Fruit fly (Drosophila melanogaster) whole organism, embryonic: ENCODE data around the gene lin-52.

Experiments
- BEAF-32 ChIP-seq: fragments of 200-800 bp; sonication (Bioruptor generic); optimal IDR thresholded peaks from 3 replicates; lab custom pipeline; 2017; ENCODE audit warnings: missing biosample characterization, missing genetic modification characterization, mild to moderate bottlenecking, moderate library complexity, missing genetic modification reagents
- BtbVII ChIP-seq: fragments of 200-800 bp; sonication (Bioruptor generic); optimal IDR thresholded peaks from 3 replicates; lab custom pipeline; 2017; ENCODE audit warnings: missing biosample characterization, mild to moderate bottlenecking, missing genetic modification characterization
- CG11456 ChIP-seq: fragments of 200-800 bp; sonication (Bioruptor generic); IDR thresholded peaks from 3 replicates; pipeline ENCODE4 v1.3.6; 2022; ENCODE audit warnings: missing biosample characterization, missing genetic modification characterization
- CG12071 ChIP-seq: fragments of 200-800 bp; sonication (Bioruptor generic); optimal IDR thresholded peaks from 3 replicates; lab custom pipeline; 2018; ENCODE audit warnings: missing biosample characterization, mild to moderate bottlenecking, missing genetic modification characterization
- CG12942 ChIP-seq: fragments of 200-800 bp; sonication (Bioruptor generic); optimal IDR thresholded peaks from 3 replicates; lab custom pipeline; 2016; ENCODE audit warnings: missing biosample characterization, missing genetic modification characterization
- CG16779 ChIP-seq: fragments of 200-800 bp; sonication (Bioruptor generic); IDR thresholded peaks from 2 replicates; pipeline ENCODE4 v1.3.6; 2022; ENCODE audit warnings: missing biosample characterization, missing genetic modification characterization
- CG16813 ChIP-seq: fragments of 200-800 bp; sonication (Bioruptor generic); IDR thresholded peaks from 3 replicates; pipeline ENCODE4 v1.3.6; 2022; ENCODE audit warnings: missing biosample characterization, missing genetic modification characterization; ENCODE audit not compliant: partially characterized antibody
- CG2129 ChIP-seq: fragments of 200-800 bp; sonication (Bioruptor generic); IDR thresholded peaks from 2 replicates; pipeline ENCODE4 v1.3.6; 2022; ENCODE audit warnings: missing biosample characterization, missing genetic modification characterization; ENCODE audit not compliant: partially characterized antibody
- CG33557 ChIP-seq: fragments of 200-800 bp; sonication (Bioruptor generic); optimal IDR thresholded peaks from 2 replicates; lab custom pipeline; 2019; ENCODE audit warnings: missing biosample characterization, mild to moderate bottlenecking, missing genetic modification characterization, moderate library complexity
- CG4328 ChIP-seq: fragments of 200-800 bp; sonication (Bioruptor generic); optimal IDR thresholded peaks from 3 replicates; lab custom pipeline; 2017; ENCODE audit warnings: missing biosample characterization, missing genetic modification reagents, missing genetic modification characterization
- CG43689 ChIP-seq: fragments of 200-800 bp; sonication (Bioruptor generic); IDR thresholded peaks from 2 replicates; pipeline ENCODE4 v1.3.6; 2022; ENCODE audit warnings: missing biosample characterization, missing genetic modification characterization
- CG4617 ChIP-seq: fragments of 200-800 bp; sonication (Bioruptor generic); optimal IDR thresholded peaks from 3 replicates; lab custom pipeline; 2016; ENCODE audit warnings: missing biosample characterization, missing genetic modification characterization, borderline replicate concordance
- CG5245 ChIP-seq: fragments of 200-800 bp; sonication (Bioruptor generic); optimal IDR thresholded peaks from 3 replicates; lab custom pipeline; 2016; ENCODE audit warnings: missing biosample characterization, missing genetic modification characterization
- CG6254 ChIP-seq: fragments of 200-800 bp; sonication (Bioruptor generic); optimal IDR thresholded peaks from 3 replicates; lab custom pipeline; 2017; ENCODE audit warnings: mild to moderate bottlenecking, missing biosample characterization, missing genetic modification reagents, missing genetic modification characterization
- CG6854 ChIP-seq: fragments of 200-800 bp; sonication (Bioruptor generic); optimal IDR thresholded peaks from 3 replicates; lab custom pipeline; 2017; ENCODE audit warnings: missing biosample characterization, mild to moderate bottlenecking, missing genetic modification characterization
- CG7357 ChIP-seq: fragments of 200-800 bp; sonication (Bioruptor generic); IDR thresholded peaks from 3 replicates; pipeline ENCODE4 v1.3.6; 2022; ENCODE audit warnings: missing biosample characterization, missing genetic modification characterization
- CG7928 ChIP-seq: fragments of 200-800 bp; sonication (Bioruptor generic); optimal IDR thresholded peaks from 2 replicates; lab custom pipeline; 2017; ENCODE audit warnings: missing biosample characterization, mild to moderate bottlenecking, missing genetic modification characterization
- CG7963 ChIP-seq: fragments of 200-800 bp; sonication (Bioruptor generic); IDR thresholded peaks from 3 replicates; pipeline ENCODE4 v1.3.6; 2022; ENCODE audit warnings: missing biosample characterization, missing genetic modification characterization; ENCODE audit not compliant: partially characterized antibody
- Dip3 ChIP-seq: fragments of 200-800 bp; sonication (Bioruptor generic); optimal IDR thresholded peaks from 3 replicates; lab custom pipeline; 2016; ENCODE audit warnings: missing biosample characterization, missing genetic modification characterization
- Drgx ChIP-seq: fragments of 200-800 bp; sonication (Bioruptor generic); IDR thresholded peaks from 2 replicates; pipeline ENCODE4 v1.3.6; 2022; ENCODE audit warnings: missing biosample characterization, missing genetic modification characterization
- ERR ChIP-seq: fragments of 200-800 bp; sonication (Bioruptor generic); optimal IDR thresholded peaks from 2 replicates; lab custom pipeline; 2016; ENCODE audit warnings: missing biosample characterization, missing genetic modification characterization
- Ets97D ChIP-seq: fragments of 200-800 bp; sonication (Bioruptor generic); optimal IDR thresholded peaks from 3 replicates; lab custom pipeline; 2016; ENCODE audit warnings: missing biosample characterization, missing genetic modification characterization
- Fer3 ChIP-seq: fragments of 200-800 bp; sonication (Bioruptor generic); optimal IDR thresholded peaks from 2 replicates; lab custom pipeline; 2018; ENCODE audit warnings: missing biosample characterization, mild to moderate bottlenecking, missing genetic modification characterization, moderate library complexity
- GATAe ChIP-seq: fragments of 200-800 bp; sonication (Bioruptor generic); conservative IDR thresholded peaks from 2 replicates; pipeline ENCODE4 v1.3.6; 2022; ENCODE audit warnings: missing biosample characterization, missing genetic modification characterization
- HLHmδ ChIP-seq: fragments of 200-800 bp; sonication (Bioruptor generic); optimal IDR thresholded peaks from 2 replicates; lab custom pipeline; 2018; ENCODE audit warnings: missing biosample characterization, mild to moderate bottlenecking, missing genetic modification characterization, moderate library complexity
- Hr39 ChIP-seq: fragments of >200 bp; optimal IDR thresholded peaks from 2 replicates; lab custom pipeline; 2017
- Mad ChIP-seq: fragments of 200-800 bp; sonication (Bioruptor generic); optimal IDR thresholded peaks from 2 replicates; lab custom pipeline; 2016; ENCODE audit warnings: missing biosample characterization, missing genetic modification characterization
- Meics ChIP-seq: fragments of 200-800 bp; sonication (Bioruptor generic); optimal IDR thresholded peaks from 2 replicates; lab custom pipeline; 2017; ENCODE audit warnings: missing biosample characterization, mild to moderate bottlenecking, missing genetic modification characterization
- PHDP ChIP-seq: fragments of 200-800 bp; sonication (Bioruptor generic); optimal IDR thresholded peaks from 3 replicates; lab custom pipeline; 2018; ENCODE audit warnings: missing biosample characterization, mild to moderate bottlenecking, missing genetic modification characterization, moderate library complexity
- Poxn ChIP-seq: fragments of 200-800 bp; sonication (Bioruptor generic); IDR thresholded peaks from 2 replicates; pipeline ENCODE4 v1.3.6; 2022; ENCODE audit warnings: missing biosample characterization, missing genetic modification characterization
- Rfx ChIP-seq: fragments of 200-800 bp; sonication (Bioruptor generic); IDR thresholded peaks from 2 replicates; pipeline ENCODE4 v1.3.6; 2022; ENCODE audit warnings: missing biosample characterization, missing genetic modification characterization
- Side ChIP-seq: fragments of 200-800 bp; sonication (Bioruptor generic); optimal IDR thresholded peaks from 2 replicates; lab custom pipeline; 2016; ENCODE audit warnings: missing biosample characterization, missing genetic modification characterization
- ac ChIP-seq: fragments of 200-800 bp; sonication (Bioruptor generic); optimal IDR thresholded peaks from 3 replicates; lab custom pipeline; 2017; ENCODE audit warnings: missing biosample characterization, mild to moderate bottlenecking, missing genetic modification characterization
- ara ChIP-seq: fragments of 200-800 bp; sonication (Bioruptor generic); IDR thresholded peaks from 2 replicates; pipeline ENCODE4 v1.3.6; 2022; ENCODE audit warnings: missing biosample characterization, missing genetic modification characterization
- bab2 ChIP-seq: fragments of 200-800 bp; sonication (Bioruptor generic); optimal IDR thresholded peaks from 2 replicates; lab custom pipeline; 2016; ENCODE audit warnings: missing biosample characterization, missing genetic modification characterization
- corto ChIP-seq: fragments of 200-800 bp; sonication (Bioruptor generic); optimal IDR thresholded peaks from 2 replicates; lab custom pipeline; 2016; ENCODE audit warnings: missing biosample characterization, mild to moderate bottlenecking, missing genetic modification characterization, moderate library complexity
- en ChIP-seq: fragments of 200-800 bp; sonication (Bioruptor generic); optimal IDR thresholded peaks from 2 replicates; lab custom pipeline; 2016; ENCODE audit warnings: missing biosample characterization, missing genetic modification characterization
- gro ChIP-seq: fragments of 200-800 bp; sonication (Bioruptor generic); optimal IDR thresholded peaks from 2 replicates; lab custom pipeline; 2016; ENCODE audit warnings: missing biosample characterization, missing genetic modification characterization
- gsb ChIP-seq: fragments of 200-800 bp; sonication (Bioruptor generic); IDR thresholded peaks from 2 replicates; pipeline ENCODE4 v1.3.6; 2022; ENCODE audit warnings: missing biosample characterization, missing genetic modification characterization
- gsb-n ChIP-seq: fragments of 200-800 bp; sonication (Bioruptor generic); optimal IDR thresholded peaks from 3 replicates; lab custom pipeline; 2018; ENCODE audit warnings: missing biosample characterization, mild to moderate bottlenecking, missing genetic modification characterization
- lmd ChIP-seq: fragments of 200-800 bp; sonication (Bioruptor generic); IDR thresholded peaks from 2 replicates; pipeline ENCODE4 v1.3.6; 2022; ENCODE audit warnings: missing biosample characterization, missing genetic modification characterization
- nau ChIP-seq: fragments of 200-800 bp; sonication (Bioruptor generic); optimal IDR thresholded peaks from 3 replicates; lab custom pipeline; 2017; ENCODE audit warnings: missing biosample characterization, mild to moderate bottlenecking, missing genetic modification characterization, missing genetic modification reagents
- nerfin-1 ChIP-seq: fragments of 200-800 bp; sonication (Bioruptor generic); optimal IDR thresholded peaks from 3 replicates; lab custom pipeline; 2019; ENCODE audit warnings: missing biosample characterization, mild to moderate bottlenecking, missing genetic modification characterization, moderate library complexity
- pfk ChIP-seq: fragments of 200-800 bp; sonication (Bioruptor generic); optimal IDR thresholded peaks from 2 replicates; lab custom pipeline; 2018; ENCODE audit warnings: missing biosample characterization, mild to moderate bottlenecking, missing genetic modification characterization, moderate library complexity
- pho ChIP-seq: fragments of 200-800 bp; sonication (Bioruptor generic); optimal IDR thresholded peaks from 2 replicates; lab custom pipeline; 2016; ENCODE audit warnings: missing biosample characterization, missing genetic modification characterization
- prd ChIP-seq, 3 experiments: fragments of >200 bp in 2 of 3; fragments of 200-800 bp in 1 of 3; sonication (Bioruptor generic) in 1 of 3; optimal IDR thresholded peaks in 2 of 3; IDR thresholded peaks in 1 of 3; 2 replicates in 2 of 3; 3 replicates in 1 of 3; pipeline versions ENCODE4 v1.3.6 to Lab custom; 2017 to 2022; ENCODE audit warnings: missing biosample characterization in 1 of 3, missing genetic modification characterization in 1 of 3
- so ChIP-seq: fragments of 200-800 bp; sonication (Bioruptor generic); IDR thresholded peaks from 3 replicates; pipeline ENCODE4 v1.3.6; 2022; ENCODE audit warnings: missing biosample characterization, missing genetic modification characterization
- wek ChIP-seq: fragments of 200-800 bp; sonication (Bioruptor generic); optimal IDR thresholded peaks from 3 replicates; lab custom pipeline; 2018; ENCODE audit warnings: missing biosample characterization, mild to moderate bottlenecking, missing genetic modification characterization, moderate library complexity
- zen ChIP-seq: fragments of 200-800 bp; sonication (Bioruptor generic); optimal IDR thresholded peaks from 3 replicates; lab custom pipeline; 2018; ENCODE audit warnings: missing biosample characterization, mild to moderate bottlenecking, missing genetic modification characterization, moderate library complexity

lin-52 gene

dm6 chrX:5735268-5735941, 19.4 kb downstream of the lin-52 start (continued):
- peak; percentile 42 for TF ChIP-seq nerfin-1 (tag; lab: Kevin White, UChicago)
- TF ChIP-seq CG6254, result peak; percentile 15
- peak; percentile 33 for TF ChIP-seq ERR (GFP tag; lab: Kevin White, UChicago)
- TF ChIP-seq Poxn, result peak; percentile 51; the same call in 1 of the 2 replicates
- TF ChIP-seq Rfx (GFP tag; lab: Robert Waterston, UW), result peak; percentile 80
- TF ChIP-seq CG16813, result no peak
- peak; percentile 21 for TF ChIP-seq BtbVII
- TF ChIP-seq gro, result peak; percentile 10
- TF ChIP-seq CG2129 (GFP tag; lab: Robert Waterston, UW), result no peak
- TF ChIP-seq Drgx (GFP tag; lab: Robert Waterston, UW), result peak; percentile 89
- TF ChIP-seq CG7357 (GFP tag; lab: Robert Waterston, UW), result peak; percentile 61; the same call in 1 of the 3 replicates
- peak; percentile 83 for TF ChIP-seq CG11456 (GFP tag; lab: Robert Waterston, UW)
- TF ChIP-seq zen (tag; lab: Kevin White, UChicago), result peak; percentile 43
- TF ChIP-seq ac (GFP tag; lab: Kevin White, UChicago), result no peak
- TF ChIP-seq nau, result peak; percentile 31
- no peak for TF ChIP-seq HLHmδ (GFP tag; lab: Kevin White, UChicago)
- TF ChIP-seq Mad (GFP tag; lab: Kevin White, UChicago), result peak; percentile 55
- TF ChIP-seq gsb (GFP tag; lab: Robert Waterston, UW), result peak; percentile 39
- TF ChIP-seq Meics (GFP tag; lab: Kevin White, UChicago), result peak; percentile 56
- peak; percentile 31 for TF ChIP-seq Side (GFP tag; lab: Kevin White, UChicago)
- TF ChIP-seq Hr39, result no peak
- no peak for TF ChIP-seq prd (optimal IDR thresholded peaks at IDR 0.05; lab: Kevin White, UChicago)
- TF ChIP-seq prd (GFP tag; IDR thresholded peaks at IDR 0.05; lab: Robert Waterston, UW), result peak; percentile 83
- TF ChIP-seq wek (GFP tag; lab: Kevin White, UChicago), result peak; percentile 14
- 0 out of 2 replicates have a peak, but pooled peaks have one; percentile 14 for TF ChIP-seq GATAe (GFP tag; lab: Robert Waterston, UW)
- TF ChIP-seq PHDP (tag; lab: Kevin White, UChicago), result peak; percentile 83
- no peak for TF ChIP-seq CG7928 (GFP tag; lab: Kevin White, UChicago)
- TF ChIP-seq CG16779, result peak; percentile 69; the same call in 1 of the 2 replicates
- no peak for TF ChIP-seq pfk
- peak; percentile 50 for TF ChIP-seq pho (GFP tag; lab: Kevin White, UChicago)
- peak; percentile 2 for TF ChIP-seq CG6854 (GFP tag; lab: Kevin White, UChicago)
- TF ChIP-seq corto (GFP tag; lab: Kevin White, UChicago), result peak; percentile 51
- peak; percentile 74 for TF ChIP-seq gsb-n (tag; lab: Kevin White, UChicago)
- peak; percentile 55 for TF ChIP-seq CG12942 (GFP tag; lab: Kevin White, UChicago)
- peak; percentile 32 for TF ChIP-seq CG33557 (GFP tag; lab: Kevin White, UChicago)
- TF ChIP-seq en (GFP tag; lab: Kevin White, UChicago), result peak; percentile 16
- no peak for TF ChIP-seq BEAF-32 (GFP tag; lab: Kevin White, UChicago)
- TF ChIP-seq bab2 (GFP tag; lab: Kevin White, UChicago), result peak; percentile 76
- peak; percentile 77 for TF ChIP-seq ara (GFP tag; lab: Robert Waterston, UW)
- peak; percentile 74 for TF ChIP-seq Fer3 (tag; lab: Kevin White, UChicago)
- TF ChIP-seq CG4617 (GFP tag; lab: Kevin White, UChicago), result no peak
- peak; percentile 43 for TF ChIP-seq CG12071 (GFP tag; lab: Kevin White, UChicago)
- peak; percentile 80 for TF ChIP-seq lmd
- TF ChIP-seq Ets97D, result peak; percentile 10
- TF ChIP-seq so, result peak; percentile 80
- TF ChIP-seq Dip3, result peak; percentile 76
- peak; percentile 63 for TF ChIP-seq CG5245
- no peak for TF ChIP-seq CG7963
- no peak for TF ChIP-seq CG4328
- 0 out of 2 replicates have a peak, but pooled peaks have one; percentile 14 for TF ChIP-seq CG43689 (GFP tag; lab: Robert Waterston, UW)
